2 fruit fly cellular contexts compared by ENCODE assay signal in genomic region chr3R:6343396-6344239, dm6.
TF ChIP-seq lines count a peak whose summit lies in the region.

TSS of gene CG17919 (plus strand) at chr3R:6344029.

TF ChIP-seq in whole organism, embryonic, 481 proteins besides CTCF, POLR2A, EP300 and RAD21 (continued from another document):
- TF ChIP-seq Hr51 (GFP tag; optimal IDR thresholded peaks at IDR 0.05; lab: Kevin White, UChicago) (peak in 1 of 2 experiments; percentile 57), ash1 (GFP tag; optimal IDR thresholded peaks at IDR 0.05; lab: Kevin White, UChicago) (no peak), oc (tag; optimal IDR thresholded peaks at IDR 0.05; lab: Kevin White, UChicago) (peak; percentile 35), dmrt99B (tag; optimal IDR thresholded peaks at IDR 0.05; lab: Kevin White, UChicago) (peak; percentile 37), hb (GFP tag; IDR thresholded peaks at IDR 0.05; lab: Robert Waterston, UW; ENCODE audit: partially characterized antibody) (no peak), HLH54F (GFP tag; optimal IDR thresholded peaks at IDR 0.05; lab: Kevin White, UChicago) (no peak)

TF ChIP-seq in whole organism, prepupa, 60 proteins besides CTCF, POLR2A, EP300 and RAD21 (continued from another document):
- TF ChIP-seq Blimp-1 (GFP tag; optimal IDR thresholded peaks at IDR 0.05; lab: Kevin White, UChicago): no peak
- no peak for TF ChIP-seq fd85E (GFP tag; optimal IDR thresholded peaks at IDR 0.05; lab: Kevin White, UChicago)
- no peak for TF ChIP-seq Ets21C (GFP tag; optimal IDR thresholded peaks at IDR 0.05; lab: Kevin White, UChicago)
- TF ChIP-seq CG8632 (GFP tag; optimal IDR thresholded peaks at IDR 0.05; lab: Kevin White, UChicago): peak; percentile 57
- TF ChIP-seq Hr4 (GFP tag; optimal IDR thresholded peaks at IDR 0.05; lab: Kevin White, UChicago): peak; percentile 19
- peak; percentile 44 for TF ChIP-seq esn (GFP tag; optimal IDR thresholded peaks at IDR 0.05; lab: Kevin White, UChicago)
- TF ChIP-seq CG15336 (GFP tag; IDR thresholded peaks at IDR 0.05; lab: Robert Waterston, UW): peak; percentile 53
- TF ChIP-seq eg (GFP tag; IDR thresholded peaks at IDR 0.05; lab: Robert Waterston, UW): 0 out of 3 replicates have a peak, but pooled peaks have one; percentile 14
- no peak for TF ChIP-seq CG4318 (GFP tag; optimal IDR thresholded peaks at IDR 0.05; lab: Kevin White, UChicago)
- TF ChIP-seq CG31627 (GFP tag; optimal IDR thresholded peaks at IDR 0.05; lab: Kevin White, UChicago): peak; percentile 13
- peak; percentile 52 for TF ChIP-seq acj6 (GFP tag; optimal IDR thresholded peaks at IDR 0.05; lab: Kevin White, UChicago)
- no peak for TF ChIP-seq CG8319 (GFP tag; optimal IDR thresholded peaks at IDR 0.05; lab: Kevin White, UChicago)
- peak; percentile 24 for TF ChIP-seq pdm3 (GFP tag; optimal IDR thresholded peaks at IDR 0.05; lab: Kevin White, UChicago)
- TF ChIP-seq spab (GFP tag; optimal IDR thresholded peaks at IDR 0.05; lab: Kevin White, UChicago): no peak
- peak; percentile 35 for TF ChIP-seq topi (GFP tag; optimal IDR thresholded peaks at IDR 0.05; lab: Kevin White, UChicago)
- peak; percentile 23 for TF ChIP-seq Hr39 (GFP tag; optimal IDR thresholded peaks at IDR 0.05; lab: Kevin White, UChicago)
- no peak for TF ChIP-seq CG11902 (GFP tag; optimal IDR thresholded peaks at IDR 0.05; lab: Kevin White, UChicago)
- TF ChIP-seq achi (GFP tag; optimal IDR thresholded peaks at IDR 0.05; lab: Kevin White, UChicago): peak; percentile 41
- peak; percentile 27 for TF ChIP-seq Ets96B (tag; optimal IDR thresholded peaks at IDR 0.05; lab: Kevin White, UChicago)
- TF ChIP-seq CG6808 (GFP tag; optimal IDR thresholded peaks at IDR 0.05; lab: Kevin White, UChicago): peak; percentile 53
- no peak for TF ChIP-seq fkh (GFP tag; optimal IDR thresholded peaks at IDR 0.05; lab: Kevin White, UChicago)
- TF ChIP-seq Hr38 (GFP tag; optimal IDR thresholded peaks at IDR 0.05; lab: Kevin White, UChicago): no peak
- peak in 1 of 2 experiments; percentile 12 for TF ChIP-seq salr (GFP tag; optimal IDR thresholded peaks at IDR 0.05; lab: Kevin White, UChicago)
